Fruit fly (Drosophila melanogaster): ENCODE results near the gene CG10948.

CG10948 gene

dm6 chr3L:12849867-12850301 lies at the start of gene CG10948, which contains the start of gene Wbp2:
Gene CG10948 (minus strand): TSS chr3L:12850117.
Gene Wbp2 (plus strand): TSS chr3L:12850165.
- TF ChIP-seq CG17801 (GFP tag; optimal IDR thresholded peaks at IDR 0.05; ENCODE audit: partially characterized antibody): peak; percentile 86

- TF ChIP-seq CG17801 (GFP tag; optimal IDR thresholded peaks at IDR 0.05; ENCODE audit: partially characterized antibody): no peak
Observed at dm6 chr3L:12892485-12893173, 42.7 kb upstream of the CG10948 start, which contains the start of gene CG14118. Gene CG14118 (plus strand): TSS chr3L:12892658.

- no peak for TF ChIP-seq CG17801 (GFP tag; optimal IDR thresholded peaks at IDR 0.05; ENCODE audit: partially characterized antibody)
Observed at dm6 chr3L:12889353-12889820, 39.5 kb upstream of the CG10948 start, which contains the start of gene CG43894. Gene CG43894 (plus strand): TSS chr3L:12889770.

- no peak for TF ChIP-seq CG17801 (GFP tag; optimal IDR thresholded peaks at IDR 0.05; ENCODE audit: partially characterized antibody)
Observed at dm6 chr3L:12884680-12885079, 34.8 kb upstream of the CG10948 start, which contains the start of gene CG14120. Gene CG14120 (plus strand): TSS chr3L:12885039.

dm6 chr3L:12874211-12874610 lies 24.3 kb upstream of the CG10948 start:
- no peak for TF ChIP-seq CG17801 (GFP tag; optimal IDR thresholded peaks at IDR 0.05; ENCODE audit: partially characterized antibody)

- no peak for TF ChIP-seq CG17801 (GFP tag; optimal IDR thresholded peaks at IDR 0.05; ENCODE audit: partially characterized antibody)
Observed at dm6 chr3L:12867956-12868443, 18.1 kb upstream of the CG10948 start.

dm6 chr3L:12864472-12864871 lies 14.6 kb upstream of the CG10948 start:
- TF ChIP-seq CG17801 (GFP tag; optimal IDR thresholded peaks at IDR 0.05; ENCODE audit: partially characterized antibody): no peak

- no peak for TF ChIP-seq CG17801 (GFP tag; optimal IDR thresholded peaks at IDR 0.05; ENCODE audit: partially characterized antibody)
Observed at dm6 chr3L:12862820-12863219, 12.9 kb upstream of the CG10948 start, which contains the start of gene CG10943. Gene CG10943 (minus strand): TSS chr3L:12862920.

- TF ChIP-seq CG17801 (GFP tag; optimal IDR thresholded peaks at IDR 0.05; ENCODE audit: partially characterized antibody): no peak
Observed at dm6 chr3L:12861255-12861899, 11.5 kb upstream of the CG10948 start, which contains the start of gene CG32107. Gene CG32107 (minus strand): TSS chr3L:12861305.

dm6 chr3L:12857553-12858122 lies 7.7 kb upstream of the CG10948 start:
- TF ChIP-seq CG17801 (GFP tag; optimal IDR thresholded peaks at IDR 0.05; ENCODE audit: partially characterized antibody): no peak

- no peak for TF ChIP-seq CG17801 (GFP tag; optimal IDR thresholded peaks at IDR 0.05; ENCODE audit: partially characterized antibody)
Observed at dm6 chr3L:12853423-12853822, 3.5 kb upstream of the CG10948 start, which contains the start of gene Ent3. Gene Ent3 (plus strand): TSS chr3L:12853646.

dm6 chr3L:12843056-12843799 lies 6.7 kb downstream of the CG10948 start, which contains the start of gene nebu:
Gene nebu (minus strand): TSS chr3L:12843106.
- peak; percentile 98 for TF ChIP-seq CG17801 (GFP tag; optimal IDR thresholded peaks at IDR 0.05; ENCODE audit: partially characterized antibody)

dm6 chr3L:12842532-12842931 lies 7.4 kb downstream of the CG10948 start:
- TF ChIP-seq CG17801 (GFP tag; optimal IDR thresholded peaks at IDR 0.05; ENCODE audit: partially characterized antibody): no peak

dm6 chr3L:12841459-12841858 lies 8.5 kb downstream of the CG10948 start:
- no peak for TF ChIP-seq CG17801 (GFP tag; optimal IDR thresholded peaks at IDR 0.05; ENCODE audit: partially characterized antibody)
